Worm (Caenorhabditis elegans) whole organism, L1 larva: Measurements from ENCODE around the gene ZC262.13.

ENCODE experiments used
- C16A3.4 ChIP-seq: fragments of 150-350 bp; optimal IDR thresholded peaks from 2 replicates; lab custom pipeline; 2014; ENCODE audit warnings: missing biosample characterization, missing genetic modification characterization
- F16B12.6 ChIP-seq: fragments of 150-350 bp; optimal IDR thresholded peaks from 2 replicates; lab custom pipeline; 2014; ENCODE audit warnings: missing biosample characterization, missing genetic modification characterization
- aly-2 ChIP-seq: fragments of 150-350 bp; optimal IDR thresholded peaks from 2 replicates; lab custom pipeline; 2014; ENCODE audit warnings: missing biosample characterization, missing genetic modification characterization
- ama-1 ChIP-seq: fragments of 150-350 bp; optimal IDR thresholded peaks from 2 replicates; lab custom pipeline; 2014
- blmp-1 ChIP-seq: fragments of 150-350 bp; optimal IDR thresholded peaks from 2 replicates; lab custom pipeline; 2014; ENCODE audit warnings: missing biosample characterization, missing genetic modification characterization
- ceh-82 ChIP-seq, 3 experiments: fragments of 150-350 bp in 1 of 3; sonication (generic microtip) in 2 of 3; optimal IDR thresholded peaks; 2 replicates each; lab custom pipeline; 2014 to 2017; ENCODE audit warnings: missing biosample characterization in 3 of 3, missing genetic modification characterization in 3 of 3
- ceh-88 ChIP-seq: fragments of 200-800 bp; sonication (Bioruptor generic); IDR thresholded peaks from 2 replicates; pipeline ENCODE4 v1.3.6; 2022; ENCODE audit warnings: missing genetic modification characterization, missing compliant biosample characterization
- dpl-1 ChIP-seq, 3 experiments: fragments of 150-350 bp in 2 of 3; sonication (generic microtip) in 1 of 3; optimal IDR thresholded peaks; 2 replicates each; lab custom pipeline; 2014 to 2017; ENCODE audit warnings: missing biosample characterization in 3 of 3, missing genetic modification characterization in 3 of 3, missing genetic modification reagents in 3 of 3
- dsc-1 ChIP-seq: sonication (generic microtip); optimal IDR thresholded peaks from 2 replicates; lab custom pipeline; 2016; ENCODE audit warnings: mild to moderate bottlenecking, missing genetic modification characterization, missing compliant biosample characterization
- efl-1 ChIP-seq, 4 experiments: fragments of 150-350 bp; optimal IDR thresholded peaks in 3 of 4; peaks in 1 of 4; 1 replicate in 1 of 4; 2 replicates in 3 of 4; lab custom pipeline; 2014; ENCODE audit warnings: missing biosample characterization in 2 of 4, missing genetic modification characterization in 2 of 4, missing genetic modification reagents in 2 of 4
- elt-2 ChIP-seq: sonication (generic microtip); optimal IDR thresholded peaks from 2 replicates; lab custom pipeline; 2016; ENCODE audit warnings: missing genetic modification characterization, mild to moderate bottlenecking, inconsistent platforms, missing compliant biosample characterization, missing genetic modification reagents
- elt-3 ChIP-seq, 6 experiments: fragments of 150-350 bp in 1 of 6; sonication (generic microtip); optimal IDR thresholded peaks; 2 replicates each; lab custom pipeline; 2017 to 2018; ENCODE audit warnings: missing biosample characterization in 6 of 6, missing genetic modification characterization in 6 of 6, inconsistent platforms in 1 of 6
- fkh-10 ChIP-seq: sonication (generic microtip); optimal IDR thresholded peaks from 2 replicates; lab custom pipeline; 2017; ENCODE audit warnings: missing biosample characterization, missing genetic modification reagents, missing genetic modification characterization
- fkh-4 ChIP-seq: sonication (generic microtip); optimal IDR thresholded peaks from 2 replicates; lab custom pipeline; 2016; ENCODE audit warnings: missing compliant biosample characterization, missing genetic modification characterization, borderline replicate concordance
- fkh-8 ChIP-seq: sonication (generic microtip); optimal IDR thresholded peaks from 2 replicates; lab custom pipeline; 2016; ENCODE audit warnings: mild to moderate bottlenecking, missing genetic modification characterization, missing compliant biosample characterization
- fos-1 ChIP-seq: fragments of 150-350 bp; optimal IDR thresholded peaks from 2 replicates; lab custom pipeline; 2014; ENCODE audit warnings: missing biosample characterization, missing genetic modification characterization
- grh-1 ChIP-seq: fragments of 200-800 bp; sonication (Bioruptor generic); IDR thresholded peaks from 2 replicates; pipeline ENCODE4 v1.3.6; 2022; ENCODE audit warnings: missing genetic modification reagents, missing genetic modification characterization, missing compliant biosample characterization
- irx-1 ChIP-seq: sonication (generic microtip); optimal IDR thresholded peaks from 2 replicates; lab custom pipeline; 2016; ENCODE audit warnings: missing genetic modification characterization, missing compliant biosample characterization
- lin-13 ChIP-seq: fragments of 150-350 bp; optimal IDR thresholded peaks from 2 replicates; lab custom pipeline; 2014; ENCODE audit warnings: missing biosample characterization, missing genetic modification reagents, missing genetic modification characterization
- lin-14 ChIP-seq: fragments of 200-800 bp; sonication (Bioruptor generic); optimal IDR thresholded peaks from 2 replicates; lab custom pipeline; 2018; ENCODE audit warnings: mild to moderate bottlenecking, missing genetic modification characterization, moderate library complexity, missing compliant biosample characterization
- lin-15B ChIP-seq: fragments of 150-350 bp; sonication (generic microtip); optimal IDR thresholded peaks from 3 replicates; lab custom pipeline; 2014; ENCODE audit warnings: missing biosample characterization, missing genetic modification characterization
- lin-39 ChIP-seq: fragments of 150-350 bp; optimal IDR thresholded peaks from 2 replicates; lab custom pipeline; 2014; ENCODE audit warnings: missing biosample characterization, missing genetic modification reagents, missing genetic modification characterization
- lir-3 ChIP-seq: sonication (generic microtip); optimal IDR thresholded peaks from 2 replicates; lab custom pipeline; 2016; ENCODE audit warnings: mild to moderate bottlenecking, missing genetic modification characterization, moderate library complexity, missing compliant biosample characterization; ENCODE audit not compliant: poor library complexity
- lsy-2 ChIP-seq, 2 experiments: fragments of 150-350 bp; optimal IDR thresholded peaks; 2 replicates each; lab custom pipeline; 2014; ENCODE audit warnings: missing biosample characterization in 2 of 2, missing genetic modification characterization in 2 of 2
- mab-9 ChIP-seq: fragments of 200-800 bp; sonication (Bioruptor generic); IDR thresholded peaks from 2 replicates; pipeline ENCODE4 v1.3.6; 2022; ENCODE audit warnings: missing genetic modification reagents, missing genetic modification characterization, missing compliant biosample characterization
- mdl-1 ChIP-seq, 2 experiments: fragments of 150-350 bp; optimal IDR thresholded peaks; 2 replicates each; lab custom pipeline; 2014 to 2017; ENCODE audit warnings: missing biosample characterization in 2 of 2, missing genetic modification characterization in 2 of 2, inconsistent platforms in 1 of 2
- mep-1 ChIP-seq: fragments of 150-350 bp; optimal IDR thresholded peaks from 2 replicates; lab custom pipeline; 2014; ENCODE audit warnings: missing biosample characterization, missing genetic modification characterization
- nhr-11 ChIP-seq: fragments of 150-350 bp; optimal IDR thresholded peaks from 2 replicates; lab custom pipeline; 2014; ENCODE audit warnings: missing biosample characterization, missing genetic modification characterization
- nhr-20 ChIP-seq: sonication (generic microtip); optimal IDR thresholded peaks from 2 replicates; lab custom pipeline; 2016; ENCODE audit warnings: mild to moderate bottlenecking, missing genetic modification characterization, missing compliant biosample characterization
- nhr-237 ChIP-seq: fragments of 150-350 bp; optimal IDR thresholded peaks from 2 replicates; lab custom pipeline; 2014; ENCODE audit warnings: missing biosample characterization, missing genetic modification characterization
- nhr-71 ChIP-seq: sonication (generic microtip); optimal IDR thresholded peaks from 2 replicates; lab custom pipeline; 2016; ENCODE audit warnings: mild to moderate bottlenecking, missing genetic modification characterization, moderate library complexity, missing compliant biosample characterization
- nhr-77 ChIP-seq: fragments of 150-350 bp; optimal IDR thresholded peaks from 2 replicates; lab custom pipeline; 2014; ENCODE audit warnings: missing biosample characterization, missing genetic modification characterization
- nhr-84 ChIP-seq: sonication (generic microtip); optimal IDR thresholded peaks from 2 replicates; lab custom pipeline; 2017; ENCODE audit warnings: missing biosample characterization, missing genetic modification characterization
- nhr-85 ChIP-seq: sonication (generic microtip); peaks from one replicate; lab custom pipeline; 2016; ENCODE audit warnings: missing genetic modification characterization, inconsistent platforms, missing compliant biosample characterization
- nhr-90 ChIP-seq: sonication (generic microtip); optimal IDR thresholded peaks from 2 replicates; lab custom pipeline; 2016; ENCODE audit warnings: mild to moderate bottlenecking, missing genetic modification characterization, missing compliant biosample characterization; ENCODE audit not compliant: poor library complexity
- pag-3 ChIP-seq: sonication (generic microtip); optimal IDR thresholded peaks from 2 replicates; lab custom pipeline; 2017; ENCODE audit warnings: missing genetic modification characterization, mild to moderate bottlenecking, missing compliant biosample characterization, antibody characterized with exemption, borderline replicate concordance; ENCODE audit not compliant: insufficient read depth
- pqm-1 ChIP-seq: sonication (generic microtip); optimal IDR thresholded peaks from 3 replicates; lab custom pipeline; 2017; ENCODE audit warnings: missing biosample characterization, missing genetic modification characterization
- rnt-1 ChIP-seq: sonication (generic microtip); optimal IDR thresholded peaks from 2 replicates; lab custom pipeline; 2016; ENCODE audit warnings: mild to moderate bottlenecking, missing genetic modification characterization, moderate library complexity, missing compliant biosample characterization
- skn-1 ChIP-seq: fragments of 150-350 bp; optimal IDR thresholded peaks from 2 replicates; lab custom pipeline; 2014; ENCODE audit warnings: missing biosample characterization, missing genetic modification characterization
- snpc-4 ChIP-seq: fragments of 150-350 bp; optimal IDR thresholded peaks from 2 replicates; lab custom pipeline; 2014; ENCODE audit warnings: missing biosample characterization, missing genetic modification characterization
- snu-23 ChIP-seq: sonication (generic microtip); optimal IDR thresholded peaks from 2 replicates; lab custom pipeline; 2016; ENCODE audit warnings: missing genetic modification characterization, missing compliant biosample characterization
- swsn-7 ChIP-seq: sonication (generic microtip); optimal IDR thresholded peaks from 2 replicates; lab custom pipeline; 2016; ENCODE audit warnings: missing genetic modification characterization, missing compliant biosample characterization
- tbx-2 ChIP-seq: sonication (generic microtip); optimal IDR thresholded peaks from 2 replicates; lab custom pipeline; 2016; ENCODE audit warnings: missing genetic modification characterization, missing compliant biosample characterization
- tlp-1 ChIP-seq: fragments of 150-350 bp; optimal IDR thresholded peaks from 2 replicates; lab custom pipeline; 2014; ENCODE audit warnings: missing biosample characterization, missing genetic modification characterization
- unc-130 ChIP-seq: fragments of 150-350 bp; optimal IDR thresholded peaks from 2 replicates; lab custom pipeline; 2017; ENCODE audit warnings: missing biosample characterization, missing genetic modification characterization, inconsistent platforms
- unc-30 ChIP-seq: sonication (generic microtip); optimal IDR thresholded peaks from 2 replicates; lab custom pipeline; 2017; ENCODE audit warnings: missing biosample characterization, missing genetic modification characterization
- unc-86 ChIP-seq: sonication (generic microtip); optimal IDR thresholded peaks from 2 replicates; lab custom pipeline; 2016; ENCODE audit warnings: missing genetic modification characterization, missing compliant biosample characterization
- unc-98 ChIP-seq: fragments of 200-800 bp; sonication (Bioruptor generic); IDR thresholded peaks from 2 replicates; pipeline ENCODE4 v1.3.6; 2022; ENCODE audit warnings: missing genetic modification characterization, missing compliant biosample characterization
- vab-15 ChIP-seq: sonication (generic microtip); optimal IDR thresholded peaks from 2 replicates; lab custom pipeline; 2017; ENCODE audit warnings: missing genotype, mild to moderate bottlenecking, missing genetic modification characterization, missing compliant biosample characterization
- xbp-1 ChIP-seq: sonication (generic microtip); optimal IDR thresholded peaks from 2 replicates; lab custom pipeline; 2016; ENCODE audit warnings: missing genetic modification characterization, missing compliant biosample characterization
- zag-1 ChIP-seq: fragments of 150-350 bp; optimal IDR thresholded peaks from 2 replicates; lab custom pipeline; 2014; ENCODE audit warnings: missing biosample characterization, missing genetic modification characterization
- ztf-11 ChIP-seq, 2 experiments: sonication (generic microtip); optimal IDR thresholded peaks; 2 replicates each; lab custom pipeline; 2016 to 2017; ENCODE audit warnings: missing genetic modification characterization in 2 of 2, missing biosample characterization in 1 of 2, missing compliant biosample characterization in 1 of 2

Gene ZC262.13

ce11 chrIII:8358213-8358672, 32.2 kb downstream of the ZC262.13 start, which contains the start of the genes R05D3.8 and rfp-1:
R05D3.8 (minus strand) TSS chrIII:8358327.
rfp-1 (plus strand) TSS chrIII:8358622.
- no peak for TF ChIP-seq nhr-11 (tag; lab: Kevin White, UChicago)
- peak; percentile 86 for TF ChIP-seq blmp-1 (tag; lab: Kevin White, UChicago)
- peak; percentile 59 for TF ChIP-seq skn-1 (tag; lab: Kevin White, UChicago)
- peak; percentile 36 for TF ChIP-seq nhr-237
- TF ChIP-seq lin-13 (GFP tag; lab: Kevin White, UChicago): peak; percentile 73
- peak; percentile 88 for TF ChIP-seq nhr-85 (tag; lab: Kevin White, UChicago)
- peak; percentile 92 for TF ChIP-seq lin-15B (tag; lab: Kevin White, UChicago)
- TF ChIP-seq lir-3 (tag; lab: Kevin White, UChicago): peak; percentile 42
- peak; percentile 89 to 92 for TF ChIP-seq efl-1 (optimal IDR thresholded peaks at IDR 0.05; lab: Kevin White, UChicago)
- peak; percentile 80 to 97 for TF ChIP-seq efl-1 (GFP tag; optimal IDR thresholded peaks at IDR 0.05 in 1 of 2; lab: Kevin White, UChicago)
- peak; percentile 79 for TF ChIP-seq rnt-1 (tag; lab: Kevin White, UChicago)
- TF ChIP-seq fkh-10: peak; percentile 58
- peak; percentile 98 to 99 for TF ChIP-seq lsy-2 (tag; optimal IDR thresholded peaks at IDR 0.05; lab: Kevin White, UChicago)
- TF ChIP-seq ceh-88: 0 out of 2 replicates have a peak, but pooled peaks have one; percentile 36
- TF ChIP-seq grh-1 (GFP tag; lab: Robert Waterston, UW): peak; percentile 66
- peak; percentile 85 for TF ChIP-seq nhr-71 (tag; lab: Kevin White, UChicago)
- TF ChIP-seq aly-2 (tag; lab: Kevin White, UChicago): peak; percentile 56
- TF ChIP-seq lin-14: peak; percentile 85
- TF ChIP-seq fkh-4 (tag; lab: Kevin White, UChicago): no peak
- peak; percentile 32 for TF ChIP-seq vab-15 (tag; lab: Kevin White, UChicago)
- peak; percentile 71 for TF ChIP-seq swsn-7 (tag; lab: Kevin White, UChicago)
- peak; percentile 79 for TF ChIP-seq nhr-20 (tag; lab: Kevin White, UChicago)
- TF ChIP-seq unc-30 (tag; lab: Kevin White, UChicago): no peak
- peak; percentile 53 for TF ChIP-seq F16B12.6 (tag; lab: Kevin White, UChicago)
- peak; percentile 21 for TF ChIP-seq elt-2
- no peak for TF ChIP-seq ama-1 (lab: Kevin White, UChicago)
- peak; percentile 73 for TF ChIP-seq xbp-1 (tag; lab: Kevin White, UChicago)
- 0 out of 2 replicates have a peak, but pooled peaks have one; percentile 7 for TF ChIP-seq mab-9 (GFP tag; lab: Robert Waterston, UW)
- TF ChIP-seq lin-39 (tag; lab: Kevin White, UChicago): peak; percentile 44
- TF ChIP-seq snu-23 (GFP tag; lab: Kevin White, UChicago): peak; percentile 88
- TF ChIP-seq fkh-8 (tag; lab: Kevin White, UChicago): peak; percentile 77
- peak in 3 of 6 experiments; percentile 4 to 74 (median 20) for TF ChIP-seq elt-3 (tag; optimal IDR thresholded peaks at IDR 0.05; lab: Kevin White, UChicago)
- TF ChIP-seq mep-1 (tag; lab: Kevin White, UChicago): peak; percentile 91
- peak; percentile 90 for TF ChIP-seq nhr-77
- no peak for TF ChIP-seq pqm-1
- TF ChIP-seq dsc-1 (tag; lab: Kevin White, UChicago): peak; percentile 52
- peak; percentile 63 for TF ChIP-seq unc-86 (tag; lab: Kevin White, UChicago)
- peak; percentile 4 for TF ChIP-seq snpc-4 (tag; lab: Kevin White, UChicago)
- TF ChIP-seq pag-3 (tag; lab: Kevin White, UChicago): no peak
- TF ChIP-seq mdl-1 (tag; optimal IDR thresholded peaks at IDR 0.05; lab: Kevin White, UChicago): peak in 1 of 2 experiments; percentile 67
- peak; percentile 28 for TF ChIP-seq irx-1
- peak; percentile 71 for TF ChIP-seq unc-130 (tag; lab: Kevin White, UChicago)
- no peak for TF ChIP-seq unc-98 (GFP tag; lab: Robert Waterston, UW)
- TF ChIP-seq tbx-2 (tag; lab: Kevin White, UChicago): peak; percentile 76
- peak; percentile 63 for TF ChIP-seq nhr-90 (tag; lab: Kevin White, UChicago)
- TF ChIP-seq C16A3.4 (tag; lab: Kevin White, UChicago): peak; percentile 91
- TF ChIP-seq ztf-11 (tag; optimal IDR thresholded peaks at IDR 0.05; lab: Kevin White, UChicago): peak in 1 of 2 experiments; percentile 9
- TF ChIP-seq tlp-1 (tag; lab: Kevin White, UChicago): no peak
- TF ChIP-seq nhr-84: no peak
- TF ChIP-seq ceh-82 (tag; optimal IDR thresholded peaks at IDR 0.05; lab: Kevin White, UChicago): peak; percentile 58 to 88 (median 61)
- TF ChIP-seq zag-1 (tag; lab: Kevin White, UChicago): no peak
- TF ChIP-seq fos-1 (tag; lab: Kevin White, UChicago): peak; percentile 82
- TF ChIP-seq dpl-1 (GFP tag; optimal IDR thresholded peaks at IDR 0.05; lab: Kevin White, UChicago): peak; percentile 80 to 86 (median 85)
